Worm (Caenorhabditis elegans) whole organism, late embryonic: ENCODE measurements around the gene jmjd-3.3.

Experiments used
- ama-1 ChIP-seq: fragments of 150-350 bp; optimal IDR thresholded peaks from 2 replicates; lab custom pipeline; 2014
- ceh-22 ChIP-seq: sonication (generic microtip); optimal IDR thresholded peaks from 2 replicates; lab custom pipeline; 2017; ENCODE audit warnings: missing biosample characterization, missing genetic modification characterization
- che-1 ChIP-seq: sonication (generic microtip); optimal IDR thresholded peaks from 2 replicates; lab custom pipeline; 2016; ENCODE audit warnings: mild to moderate bottlenecking, missing genetic modification characterization, missing compliant biosample characterization
- ets-4 ChIP-seq: sonication (generic microtip); optimal IDR thresholded peaks from 2 replicates; lab custom pipeline; 2016; ENCODE audit warnings: missing genetic modification characterization, missing compliant biosample characterization
- hlh-30 ChIP-seq: sonication (generic microtip); optimal IDR thresholded peaks from 2 replicates; lab custom pipeline; 2017; ENCODE audit warnings: antibody characterized with exemption, missing genetic modification characterization, missing compliant biosample characterization; ENCODE audit not compliant: insufficient read depth
- hlh-6 ChIP-seq: sonication (generic microtip); optimal IDR thresholded peaks from 2 replicates; lab custom pipeline; 2016; ENCODE audit warnings: missing genotype, missing genetic modification characterization, missing compliant biosample characterization
- nhr-11 ChIP-seq: fragments of 150-350 bp; optimal IDR thresholded peaks from 2 replicates; lab custom pipeline; 2014; ENCODE audit warnings: missing biosample characterization, missing genetic modification characterization
- pag-3 ChIP-seq: sonication (generic microtip); optimal IDR thresholded peaks from 2 replicates; lab custom pipeline; 2016; ENCODE audit warnings: missing compliant biosample characterization, missing genetic modification characterization, borderline replicate concordance
- pha-4 ChIP-seq: fragments of 150-350 bp; optimal IDR thresholded peaks from 2 replicates; lab custom pipeline; 2018; ENCODE audit warnings: missing biosample characterization, missing genetic modification reagents, missing genetic modification characterization
- pqm-1 ChIP-seq: sonication (generic microtip); optimal IDR thresholded peaks from 2 replicates; lab custom pipeline; 2016; ENCODE audit warnings: missing genetic modification characterization, missing compliant biosample characterization
- sox-2 ChIP-seq: fragments of 200-800 bp; sonication (Bioruptor generic); IDR thresholded peaks from 2 replicates; pipeline ENCODE4 v1.3.6; 2022; ENCODE audit warnings: missing genetic modification reagents, missing genetic modification characterization, missing compliant biosample characterization
- sox-4 ChIP-seq: sonication (generic microtip); optimal IDR thresholded peaks from 2 replicates; lab custom pipeline; 2017; ENCODE audit warnings: mild to moderate bottlenecking, missing genetic modification characterization, inconsistent platforms, missing compliant biosample characterization
- ztf-16 ChIP-seq: sonication (generic microtip); optimal IDR thresholded peaks from 2 replicates; lab custom pipeline; 2017; ENCODE audit warnings: missing genetic modification characterization, missing compliant biosample characterization

ce11 chrX:13462519-13462918 is 26.3 kb downstream of the jmjd-3.3 start, which contains the start of gene F02D10.3:
- TF ChIP-seq pqm-1 (no peak), nhr-11 (no peak), hlh-30 (tag; lab: Kevin White, UChicago) (no peak), ets-4 (no peak), sox-4 (tag; lab: Kevin White, UChicago) (no peak), hlh-6 (tag; lab: Kevin White, UChicago) (no peak), sox-2 (GFP tag; lab: Robert Waterston, UW) (no peak), ceh-22 (tag; lab: Kevin White, UChicago) (no peak), ama-1 (lab: Kevin White, UChicago) (no peak), pag-3 (no peak), pha-4 (tag; lab: Kevin White, UChicago) (no peak), che-1 (tag; lab: Kevin White, UChicago) (no peak), ztf-16 (tag; lab: Kevin White, UChicago) (no peak)
